Worm (Caenorhabditis elegans) whole organism, young adult: ENCODE results near the gene F23B2.10.
A peak's percentile ranks its signal among the peaks of the same experiment; 100 is the strongest.

Source experiments
- B0035.1 ChIP-seq: sonication (generic microtip); optimal IDR thresholded peaks from 2 replicates; lab custom pipeline; 2016; ENCODE audit warnings: missing genetic modification characterization, mild to moderate bottlenecking, missing compliant biosample characterization, missing genotype, missing genetic modification reagents
- B0336.3 ChIP-seq: fragments of 200-800 bp; sonication (Bioruptor generic); IDR thresholded peaks from 2 replicates; pipeline ENCODE4 v1.3.6; 2022; ENCODE audit warnings: missing genetic modification characterization, missing compliant biosample characterization
- C06A6.2 ChIP-seq: fragments of 200-800 bp; sonication (Bioruptor generic); conservative IDR thresholded peaks from 2 replicates; pipeline ENCODE4 v1.3.6; 2022; ENCODE audit warnings: missing genetic modification characterization, missing compliant biosample characterization
- C17E4.6 ChIP-seq: fragments of 200-800 bp; sonication (Bioruptor generic); IDR thresholded peaks from 2 replicates; pipeline ENCODE4 v1.3.6; 2022; ENCODE audit warnings: missing genetic modification reagents, missing genetic modification characterization, missing compliant biosample characterization
- F22D6.2 ChIP-seq: sonication (generic microtip); optimal IDR thresholded peaks from 2 replicates; lab custom pipeline; 2016; ENCODE audit warnings: mild to moderate bottlenecking, missing genetic modification characterization, missing compliant biosample characterization
- F37B4.10 ChIP-seq: fragments of 200-800 bp; sonication (Bioruptor generic); IDR thresholded peaks from 2 replicates; pipeline ENCODE4 v1.3.6; 2022; ENCODE audit warnings: missing genetic modification characterization, missing compliant biosample characterization
- F39B2.1 ChIP-seq: fragments of 200-800 bp; sonication (Bioruptor generic); IDR thresholded peaks from 2 replicates; pipeline ENCODE4 v1.3.6; 2022; ENCODE audit warnings: missing genetic modification reagents, missing genetic modification characterization, missing compliant biosample characterization
- F52B5.7 ChIP-seq: sonication (generic microtip); optimal IDR thresholded peaks from 2 replicates; lab custom pipeline; 2016; ENCODE audit warnings: mild to moderate bottlenecking, missing genetic modification characterization, missing compliant biosample characterization
- T26A5.8 ChIP-seq: sonication (generic microtip); optimal IDR thresholded peaks from 2 replicates; lab custom pipeline; 2016; ENCODE audit warnings: missing genetic modification characterization, missing compliant biosample characterization
- Y79H2A.3 ChIP-seq: fragments of 200-800 bp; sonication (Bioruptor generic); conservative IDR thresholded peaks from 2 replicates; pipeline ENCODE4 v1.3.6; 2022; ENCODE audit warnings: missing genetic modification reagents, missing genetic modification characterization, missing compliant biosample characterization
- Y95B8A.8 ChIP-seq: fragments of 200-800 bp; sonication (Bioruptor generic); IDR thresholded peaks from 2 replicates; pipeline ENCODE4 v1.3.6; 2022; ENCODE audit warnings: missing genetic modification reagents, missing genetic modification characterization, missing compliant biosample characterization
- aptf-2 ChIP-seq: fragments of 200-800 bp; sonication (Bioruptor generic); conservative IDR thresholded peaks from 2 replicates; pipeline ENCODE4 v1.3.6; 2022; ENCODE audit warnings: missing genetic modification reagents, missing genetic modification characterization, missing compliant biosample characterization
- atf-7 ChIP-seq: sonication (generic microtip); optimal IDR thresholded peaks from 2 replicates; lab custom pipeline; 2017; ENCODE audit warnings: mild to moderate bottlenecking, missing genetic modification characterization, missing compliant biosample characterization
- athp-1 ChIP-seq: sonication (generic microtip); optimal IDR thresholded peaks from 2 replicates; lab custom pipeline; 2017; ENCODE audit warnings: mild to moderate bottlenecking, missing genetic modification characterization, missing compliant biosample characterization
- bed-1 ChIP-seq: fragments of 200-800 bp; sonication (Bioruptor generic); IDR thresholded peaks from 2 replicates; pipeline ENCODE4 v1.3.6; 2022; ENCODE audit warnings: missing genetic modification reagents, missing genetic modification characterization, missing compliant biosample characterization
- ccch-3 ChIP-seq: fragments of 200-800 bp; sonication (Bioruptor generic); optimal IDR thresholded peaks from 2 replicates; lab custom pipeline; 2018; ENCODE audit warnings: mild to moderate bottlenecking, missing genetic modification characterization, missing compliant biosample characterization
- cebp-2 ChIP-seq: fragments of 200-800 bp; sonication (Bioruptor generic); IDR thresholded peaks from 2 replicates; pipeline ENCODE4 v1.3.6; 2022; ENCODE audit warnings: missing genetic modification characterization, missing compliant biosample characterization
- ceh-100 ChIP-seq: fragments of 200-800 bp; sonication (Bioruptor generic); IDR thresholded peaks from 2 replicates; pipeline ENCODE4 v1.3.6; 2022; ENCODE audit warnings: missing genetic modification reagents, missing genetic modification characterization, missing compliant biosample characterization
- die-1 ChIP-seq: sonication (generic microtip); optimal IDR thresholded peaks from 2 replicates; lab custom pipeline; 2016; ENCODE audit warnings: missing genotype, mild to moderate bottlenecking, missing genetic modification characterization, missing compliant biosample characterization
- dpff-1 ChIP-seq: sonication (generic microtip); optimal IDR thresholded peaks from 2 replicates; lab custom pipeline; 2017; ENCODE audit warnings: mild to moderate bottlenecking, missing genetic modification characterization, missing compliant biosample characterization
- dpl-1 ChIP-seq: fragments of 150-350 bp; optimal IDR thresholded peaks from 2 replicates; lab custom pipeline; 2014; ENCODE audit warnings: missing biosample characterization, missing genetic modification reagents, missing genetic modification characterization
- gei-17 ChIP-seq: fragments of 200-800 bp; sonication (Bioruptor generic); optimal IDR thresholded peaks from 2 replicates; lab custom pipeline; 2018; ENCODE audit warnings: mild to moderate bottlenecking, missing genetic modification characterization, missing compliant biosample characterization
- him-1 ChIP-seq: sonication (generic microtip); optimal IDR thresholded peaks from 2 replicates; lab custom pipeline; 2016; ENCODE audit warnings: missing genotype, missing genetic modification reagents, missing genetic modification characterization, missing compliant biosample characterization
- hlh-26 ChIP-seq: fragments of 200-800 bp; sonication (Bioruptor generic); conservative IDR thresholded peaks from 2 replicates; pipeline ENCODE4 v1.3.6; 2022; ENCODE audit warnings: missing genetic modification reagents, missing genetic modification characterization, missing compliant biosample characterization
- hsf-1 ChIP-seq: fragments of 200-800 bp; sonication (Bioruptor generic); IDR thresholded peaks from 2 replicates; pipeline ENCODE4 v1.3.6; 2022; ENCODE audit warnings: missing genetic modification reagents, missing genetic modification characterization, missing compliant biosample characterization
- lin-35 ChIP-seq, 3 experiments: fragments of 150-350 bp in 2 of 3; sonication (generic microtip) in 1 of 3; optimal IDR thresholded peaks; 2 replicates each; lab custom pipeline; 2014 to 2018; ENCODE audit warnings: missing biosample characterization in 3 of 3, missing genetic modification characterization in 3 of 3, missing genetic modification reagents in 3 of 3
- mcd-1 ChIP-seq: fragments of 200-800 bp; sonication (Bioruptor generic); IDR thresholded peaks from 2 replicates; pipeline ENCODE4 v1.3.6; 2022; ENCODE audit warnings: missing genetic modification reagents, missing genetic modification characterization, missing compliant biosample characterization
- mxl-1 ChIP-seq: sonication (generic microtip); optimal IDR thresholded peaks from 2 replicates; lab custom pipeline; 2016; ENCODE audit warnings: missing genetic modification characterization, missing compliant biosample characterization
- nfya-2 ChIP-seq: fragments of 200-800 bp; sonication (Bioruptor generic); IDR thresholded peaks from 2 replicates; pipeline ENCODE4 v1.3.6; 2022; ENCODE audit warnings: missing genetic modification reagents, missing genetic modification characterization, missing compliant biosample characterization
- nhr-179 ChIP-seq: sonication (generic microtip); optimal IDR thresholded peaks from 2 replicates; lab custom pipeline; 2016; ENCODE audit warnings: mild to moderate bottlenecking, missing genetic modification characterization, missing compliant biosample characterization
- nhr-80 ChIP-seq: sonication (generic microtip); optimal IDR thresholded peaks from 2 replicates; lab custom pipeline; 2016; ENCODE audit warnings: missing genetic modification characterization, missing compliant biosample characterization
- repo-1 ChIP-seq: sonication (generic microtip); optimal IDR thresholded peaks from 2 replicates; lab custom pipeline; 2017; ENCODE audit warnings: mild to moderate bottlenecking, missing genetic modification characterization, missing compliant biosample characterization
- rpc-1 ChIP-seq, 2 experiments: fragments of 150-350 bp in 1 of 2; sonication (generic microtip) in 1 of 2; optimal IDR thresholded peaks; 2 replicates each; lab custom pipeline; 2014 to 2018; ENCODE audit warnings: missing biosample characterization in 1 of 2, missing genetic modification characterization in 1 of 2, missing genetic modification reagents in 1 of 2, missing genotype in 1 of 2
- sea-2 ChIP-seq: fragments of 200-800 bp; sonication (Bioruptor generic); IDR thresholded peaks from 2 replicates; pipeline ENCODE4 v1.3.6; 2022; ENCODE audit warnings: missing genetic modification characterization, missing compliant biosample characterization
- snpc-3.4 ChIP-seq: sonication (generic microtip); optimal IDR thresholded peaks from 2 replicates; lab custom pipeline; 2017; ENCODE audit warnings: missing genetic modification characterization, mild to moderate bottlenecking, missing compliant biosample characterization, antibody characterized with exemption, moderate library complexity, missing genotype, missing genetic modification reagents
- snpc-4 ChIP-seq, 5 experiments: fragments of 150-350 bp in 1 of 5; sonication (generic microtip) in 4 of 5; optimal IDR thresholded peaks; 2 replicates each; lab custom pipeline; 2014 to 2018; ENCODE audit warnings: missing genetic modification characterization in 5 of 5, missing biosample characterization in 3 of 5, antibody characterized with exemption in 2 of 5, mild to moderate bottlenecking in 2 of 5, missing compliant biosample characterization in 2 of 5, missing genotype in 2 of 5, moderate library complexity in 2 of 5, missing genetic modification reagents in 1 of 5
- sptf-2 ChIP-seq: fragments of 200-800 bp; sonication (Bioruptor generic); optimal IDR thresholded peaks from 2 replicates; lab custom pipeline; 2018; ENCODE audit warnings: mild to moderate bottlenecking, missing genetic modification characterization, missing compliant biosample characterization
- unc-130 ChIP-seq: sonication (generic microtip); optimal IDR thresholded peaks from 2 replicates; lab custom pipeline; 2016; ENCODE audit warnings: missing genetic modification reagents, missing genetic modification characterization, missing compliant biosample characterization
- xnd-1 ChIP-seq: sonication (generic microtip); optimal IDR thresholded peaks from 2 replicates; lab custom pipeline; 2016; ENCODE audit warnings: missing genotype, missing genetic modification reagents, missing genetic modification characterization, missing compliant biosample characterization
- ztf-22 ChIP-seq: fragments of 200-800 bp; sonication (Bioruptor generic); optimal IDR thresholded peaks from 2 replicates; lab custom pipeline; 2018; ENCODE audit warnings: mild to moderate bottlenecking, missing genetic modification characterization, moderate library complexity, missing compliant biosample characterization
- ztf-25 ChIP-seq: fragments of 200-800 bp; sonication (Bioruptor generic); IDR thresholded peaks from 2 replicates; pipeline ENCODE4 v1.3.6; 2022; ENCODE audit warnings: missing genetic modification reagents, missing genetic modification characterization, missing compliant biosample characterization
- ztf-26 ChIP-seq: sonication (generic microtip); optimal IDR thresholded peaks from 2 replicates; lab custom pipeline; 2017; ENCODE audit warnings: missing genetic modification characterization, missing compliant biosample characterization
- ztf-28 ChIP-seq: fragments of 200-800 bp; sonication (Bioruptor generic); IDR thresholded peaks from 2 replicates; pipeline ENCODE4 v1.3.6; 2022; ENCODE audit warnings: missing genetic modification reagents, missing genetic modification characterization, missing compliant biosample characterization

F23B2.10 gene

DNA sequence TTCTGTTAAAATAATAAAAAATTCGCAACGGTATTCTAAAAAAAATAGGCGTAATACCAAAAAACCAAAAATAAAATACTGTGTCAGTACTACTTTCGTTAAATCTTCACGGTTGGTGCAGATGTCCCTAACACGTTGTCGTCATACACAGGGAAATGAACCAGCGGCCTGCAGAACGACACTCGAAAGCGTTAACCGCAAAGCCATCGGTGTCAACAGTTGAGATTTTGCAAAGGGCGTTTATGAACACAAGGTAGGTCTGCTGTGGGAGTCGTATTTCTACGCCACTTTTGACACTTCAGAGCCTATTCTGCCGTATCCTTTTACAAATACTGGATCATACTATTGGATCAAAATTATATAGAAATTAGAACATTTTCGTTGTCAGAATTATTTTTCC is 37.0 kb upstream of the F23B2.10 start (continued):
- TF ChIP-seq xnd-1 = no peak
- TF ChIP-seq cebp-2 (GFP tag; lab: Robert Waterston, UW) = no peak
- no peak for TF ChIP-seq B0035.1 (tag; lab: Kevin White, UChicago)
- peak; percentile 90 for TF ChIP-seq rpc-1 (optimal IDR thresholded peaks at IDR 0.05; lab: Kevin White, UChicago)
- peak; percentile 89 for TF ChIP-seq rpc-1 (tag; optimal IDR thresholded peaks at IDR 0.05; lab: Kevin White, UChicago)
- no peak for TF ChIP-seq repo-1 (tag; lab: Kevin White, UChicago)
- TF ChIP-seq F37B4.10 (GFP tag; lab: Robert Waterston, UW) = no peak
- TF ChIP-seq, all 124 proteins: peak for 49

DNA sequence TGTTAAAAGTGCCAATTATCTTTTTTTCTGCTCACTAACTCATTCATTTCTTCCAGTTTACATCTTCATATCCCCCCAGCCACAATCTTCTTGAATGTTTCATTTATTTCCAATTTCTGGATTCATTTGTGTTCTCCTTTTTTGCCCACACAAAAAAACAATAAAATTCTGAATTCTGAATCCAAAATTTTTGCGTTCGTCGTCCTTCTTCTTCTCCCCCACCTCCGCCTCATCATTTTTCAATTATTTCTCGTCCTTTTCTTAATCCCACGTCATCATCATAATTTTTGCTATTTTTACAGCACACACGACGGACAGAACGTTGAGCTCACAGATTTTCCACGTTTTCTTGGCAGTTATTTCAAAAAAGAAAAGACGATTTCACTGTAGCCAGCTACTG is 30.4 kb upstream of the F23B2.10 start, which contains the start of gene C07C7.1:
Gene C07C7.1 (plus strand): TSS at position 301 of the 400 bp plus-strand sequence.
- TF ChIP-seq mcd-1 (GFP tag; lab: Robert Waterston, UW) = no peak
- no peak for TF ChIP-seq F52B5.7

DNA sequence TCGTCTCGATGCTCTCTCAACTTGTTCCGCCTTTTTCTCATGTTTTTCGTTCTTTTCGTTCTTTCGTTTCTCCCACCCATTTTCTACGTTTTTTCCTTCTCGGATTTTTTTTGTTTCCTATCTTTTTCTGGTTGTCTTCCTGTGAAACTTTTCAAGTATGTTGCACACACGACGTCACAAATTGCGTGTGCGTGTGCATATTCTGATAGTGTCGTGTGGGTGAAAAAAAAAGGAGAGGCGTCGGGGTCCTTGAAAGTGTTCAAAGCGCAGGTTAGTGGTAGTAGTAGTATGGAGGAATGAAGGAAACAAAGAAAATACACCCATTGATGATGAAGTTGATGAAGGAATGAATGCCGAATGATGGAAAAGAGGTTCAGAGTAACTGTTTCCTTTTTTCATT is 15.6 kb upstream of the F23B2.10 start:
- TF ChIP-seq nhr-80 = no peak
- no peak for TF ChIP-seq ztf-22

DNA sequence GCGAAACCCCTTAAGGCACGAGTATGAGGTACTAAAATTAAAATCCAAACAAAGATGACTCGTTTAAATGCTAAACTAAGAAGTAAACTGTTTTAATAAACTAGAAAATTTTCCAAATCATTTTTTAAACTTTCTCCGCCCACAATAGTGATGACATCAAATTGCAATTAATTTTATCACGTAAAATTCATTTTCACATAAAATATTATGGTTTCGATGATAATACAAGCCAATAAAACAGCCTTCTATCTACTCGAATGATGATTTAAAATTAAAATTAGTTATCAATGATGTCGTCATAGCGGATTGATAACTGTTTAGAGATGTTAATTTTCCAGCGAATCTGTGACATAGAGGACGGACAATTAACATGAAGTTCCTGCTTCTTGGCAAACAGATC is 11.5 kb upstream of the F23B2.10 start, which contains the start of gene C07C7.3:
Gene C07C7.3 (plus strand): TSS at position 371 of the 400 bp plus-strand sequence.
- TF ChIP-seq ztf-25 (GFP tag; lab: Robert Waterston, UW) (no peak), lin-35 (GFP tag; optimal IDR thresholded peaks at IDR 0.05; lab: Kevin White, UChicago) (no peak), Y79H2A.3 (no peak), B0035.1 (tag; lab: Kevin White, UChicago) (no peak), snpc-3.4 (no peak), F39B2.1 (GFP tag; lab: Robert Waterston, UW) (no peak), F52B5.7 (no peak), C06A6.2 (GFP tag; lab: Robert Waterston, UW) (no peak), atf-7 (tag; lab: Kevin White, UChicago) (no peak), T26A5.8 (tag; lab: Kevin White, UChicago) (no peak), C17E4.6 (GFP tag; lab: Robert Waterston, UW) (no peak), B0336.3 (GFP tag; lab: Robert Waterston, UW) (no peak), F22D6.2 (tag; lab: Kevin White, UChicago) (no peak), F37B4.10 (GFP tag; lab: Robert Waterston, UW) (no peak), gei-17 (GFP tag; lab: Kevin White, UChicago) (no peak), nfya-2 (GFP tag; lab: Robert Waterston, UW) (no peak), nhr-179 (no peak), dpff-1 (tag; lab: Kevin White, UChicago) (no peak), sptf-2 (GFP tag; lab: Kevin White, UChicago) (no peak), athp-1 (tag; lab: Kevin White, UChicago) (no peak)

DNA sequence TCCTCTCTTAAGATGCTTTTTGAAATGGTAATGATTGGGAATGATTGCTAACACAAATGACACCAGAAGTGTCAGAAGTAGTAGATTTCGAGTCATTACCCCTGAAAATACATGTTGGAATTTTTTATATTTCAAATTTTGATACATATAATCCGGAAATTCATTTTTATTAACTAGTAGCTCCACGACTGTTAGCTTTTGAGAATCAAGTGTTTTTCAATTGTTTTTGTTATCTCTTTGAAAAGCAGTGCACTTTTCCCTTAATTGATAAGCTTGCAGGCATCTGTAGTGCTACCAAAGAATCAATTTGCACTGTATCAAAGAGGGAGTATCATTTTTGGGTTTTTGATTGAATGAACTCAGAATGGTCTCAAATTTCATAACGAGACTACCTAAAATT is 10.9 kb upstream of the F23B2.10 start, which contains the start of gene pcp-2:
Gene pcp-2 (minus strand): TSS at position 101 of the 400 bp plus-strand sequence.
- TF ChIP-seq Y95B8A.8 (GFP tag; lab: Robert Waterston, UW) = no peak
- no peak for TF ChIP-seq C06A6.2 (GFP tag; lab: Robert Waterston, UW)
- no peak for TF ChIP-seq hlh-26 (GFP tag; lab: Robert Waterston, UW)
- TF ChIP-seq sea-2 (GFP tag; lab: Robert Waterston, UW) = no peak
- TF ChIP-seq ccch-3 = no peak
- no peak for TF ChIP-seq die-1 (tag; lab: Kevin White, UChicago)
- TF ChIP-seq aptf-2 (GFP tag; lab: Robert Waterston, UW) = no peak
- TF ChIP-seq snpc-4 (GFP tag; optimal IDR thresholded peaks at IDR 0.05; lab: Kevin White, UChicago) = no peak
- no peak for TF ChIP-seq snpc-4 (tag; optimal IDR thresholded peaks at IDR 0.05; lab: Kevin White, UChicago)
- TF ChIP-seq athp-1 (tag; lab: Kevin White, UChicago) = no peak
- no peak for TF ChIP-seq sptf-2 (GFP tag; lab: Kevin White, UChicago)
- no peak for TF ChIP-seq unc-130 (GFP tag; lab: Kevin White, UChicago)
- TF ChIP-seq dpl-1 (GFP tag; lab: Kevin White, UChicago) = no peak
- TF ChIP-seq ztf-26 (tag; lab: Kevin White, UChicago) = no peak
- no peak for TF ChIP-seq mxl-1
- no peak for TF ChIP-seq bed-1 (GFP tag; lab: Robert Waterston, UW)
- TF ChIP-seq ztf-28 (GFP tag; lab: Robert Waterston, UW) = no peak
- TF ChIP-seq him-1 = no peak
- no peak for TF ChIP-seq ceh-100 (GFP tag; lab: Robert Waterston, UW)
- TF ChIP-seq hsf-1 (GFP tag; lab: Robert Waterston, UW) = no peak
